Worm (Caenorhabditis elegans): ENCODE measurements around the gene dsc-4.

dsc-4 gene

DNA sequence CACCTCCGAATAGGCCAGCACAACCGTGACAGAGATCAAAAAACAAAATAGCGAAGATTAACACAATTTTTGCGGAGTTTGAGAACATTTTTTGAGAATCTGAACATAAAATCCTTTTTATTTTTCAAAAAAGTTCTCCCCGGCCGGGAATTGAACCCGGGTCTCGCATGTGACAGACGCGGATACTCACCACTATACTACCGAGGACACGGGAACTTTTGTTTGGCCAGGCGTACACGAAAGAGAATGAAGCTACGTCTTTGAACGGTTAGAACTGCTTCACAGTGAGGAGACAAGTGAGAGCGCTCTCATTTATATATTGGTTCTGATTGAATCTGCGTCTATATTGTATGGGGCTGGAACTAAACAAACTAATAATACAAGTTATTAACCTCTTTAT lies 2.2 kb upstream of the dsc-4 start, which contains the start of gene grl-26 (continued):
- TF ChIP-seq lsy-2 (tag; optimal IDR thresholded peaks at IDR 0.05), result no peak
- peak; percentile 33 for TF ChIP-seq C34F6.9 (tag; optimal IDR thresholded peaks at IDR 0.05)
- TF ChIP-seq gmeb-1 (tag; optimal IDR thresholded peaks at IDR 0.05), result peak; percentile 29
- TF ChIP-seq nhr-129 (tag; optimal IDR thresholded peaks at IDR 0.05), result peak; percentile 60
- no peak for TF ChIP-seq elt-1 (tag; optimal IDR thresholded peaks at IDR 0.05)
- no peak for TF ChIP-seq alr-1 (tag; optimal IDR thresholded peaks at IDR 0.05)
- no peak for TF ChIP-seq R02D3.7 (tag; optimal IDR thresholded peaks at IDR 0.05)
- TF ChIP-seq ztf-4 (tag; optimal IDR thresholded peaks at IDR 0.05), result no peak
- TF ChIP-seq nhr-6 (tag; optimal IDR thresholded peaks at IDR 0.05), result no peak
- peak; percentile 55 for TF ChIP-seq unc-55 (GFP tag; optimal IDR thresholded peaks at IDR 0.05)
- TF ChIP-seq ceh-82 (tag; optimal IDR thresholded peaks at IDR 0.05), result no peak
- no peak for TF ChIP-seq mbf-1 (tag; optimal IDR thresholded peaks at IDR 0.05)
- TF ChIP-seq nhr-23 (tag; optimal IDR thresholded peaks at IDR 0.05), result no peak
- no peak for TF ChIP-seq sem-4 (tag; optimal IDR thresholded peaks at IDR 0.05)
- TF ChIP-seq skn-1 (tag; optimal IDR thresholded peaks at IDR 0.05), result no peak
- peak; percentile 45 for TF ChIP-seq fos-1 (tag; optimal IDR thresholded peaks at IDR 0.05)
- no peak for TF ChIP-seq ZK546.5 (tag; optimal IDR thresholded peaks at IDR 0.05)
- no peak for TF ChIP-seq nhr-12 (tag; optimal IDR thresholded peaks at IDR 0.05)
- TF ChIP-seq nhr-10 (tag; optimal IDR thresholded peaks at IDR 0.05), result no peak
- no peak for TF ChIP-seq blmp-1 (tag; optimal IDR thresholded peaks at IDR 0.05; ENCODE audit: insufficient read depth)
- no peak for TF ChIP-seq mab-5 (tag; optimal IDR thresholded peaks at IDR 0.05)

DNA sequence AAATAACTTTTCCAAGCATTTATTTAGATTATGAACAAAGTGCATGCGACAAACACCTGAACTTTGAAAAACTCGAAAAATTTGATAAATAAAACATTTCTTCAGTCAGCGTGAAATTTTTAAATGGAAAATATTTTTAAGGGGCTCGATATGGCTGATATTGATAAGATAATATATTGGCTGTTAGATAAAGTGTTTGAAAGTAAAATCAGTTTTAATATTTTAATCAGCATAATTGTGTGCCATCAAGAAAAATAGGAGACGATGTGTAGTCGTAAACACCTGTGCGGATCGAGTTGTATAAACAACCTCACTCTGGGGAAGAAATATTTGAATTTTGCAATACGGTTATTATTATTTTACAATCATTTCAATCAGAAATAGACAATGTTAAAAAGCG lies 690 bp downstream of the dsc-4 start:
- TF ChIP-seq lsy-2 (tag; optimal IDR thresholded peaks at IDR 0.05) (no peak), ZK546.5 (tag; optimal IDR thresholded peaks at IDR 0.05) (no peak), unc-62 (GFP tag; optimal IDR thresholded peaks at IDR 0.05) (no peak), nhr-12 (tag; optimal IDR thresholded peaks at IDR 0.05) (no peak), lin-13 (GFP tag; optimal IDR thresholded peaks at IDR 0.05) (no peak), aly-2 (tag; optimal IDR thresholded peaks at IDR 0.05) (no peak), egl-27 (tag; optimal IDR thresholded peaks at IDR 0.05) (no peak), skn-1 (tag; optimal IDR thresholded peaks at IDR 0.05) (no peak), crh-2 (tag; optimal IDR thresholded peaks at IDR 0.05) (no peak), unc-55 (GFP tag; optimal IDR thresholded peaks at IDR 0.05) (no peak), mbf-1 (tag; optimal IDR thresholded peaks at IDR 0.05) (no peak), unc-39 (tag; optimal IDR thresholded peaks at IDR 0.05) (no peak), alr-1 (tag; optimal IDR thresholded peaks at IDR 0.05) (no peak), sem-4 (tag; optimal IDR thresholded peaks at IDR 0.05) (no peak), lin-11 (tag; optimal IDR thresholded peaks at IDR 0.05) (no peak), ceh-82 (tag; optimal IDR thresholded peaks at IDR 0.05) (no peak), nhr-6 (tag; optimal IDR thresholded peaks at IDR 0.05) (no peak), sma-3 (GFP tag; optimal IDR thresholded peaks at IDR 0.05) (no peak), blmp-1 (tag; optimal IDR thresholded peaks at IDR 0.05; ENCODE audit: insufficient read depth) (no peak)

DNA sequence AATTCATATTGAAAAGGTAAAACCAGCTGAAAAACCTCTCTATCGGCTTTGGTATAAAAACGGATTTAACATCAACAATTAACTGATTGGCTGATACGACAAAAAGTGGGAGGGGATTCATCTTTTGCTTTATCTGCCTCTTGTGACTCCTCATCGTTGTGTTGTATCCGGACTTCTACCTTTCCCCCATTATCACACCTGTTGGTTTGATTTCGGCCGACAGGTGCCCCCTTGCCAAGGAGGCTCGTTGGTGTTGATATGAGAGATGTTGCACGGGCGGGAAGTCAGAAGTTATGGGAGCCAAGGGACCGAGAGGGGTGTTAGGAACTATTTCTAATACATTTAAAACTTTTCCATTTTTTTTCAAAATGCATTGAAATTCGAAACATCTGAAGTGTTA lies 5.9 kb downstream of the dsc-4 start:
- TF ChIP-seq elt-3 (tag; optimal IDR thresholded peaks at IDR 0.05), result no peak
- no peak for TF ChIP-seq ceh-82 (tag; optimal IDR thresholded peaks at IDR 0.05)
- no peak for TF ChIP-seq mab-5 (tag; optimal IDR thresholded peaks at IDR 0.05)
- no peak for TF ChIP-seq lin-39 (tag; optimal IDR thresholded peaks at IDR 0.05)
- TF ChIP-seq sem-4 (tag; optimal IDR thresholded peaks at IDR 0.05), result no peak
- no peak for TF ChIP-seq nhr-77 (tag; optimal IDR thresholded peaks at IDR 0.05)
- no peak for TF ChIP-seq peb-1 (tag; optimal IDR thresholded peaks at IDR 0.05)
- no peak for TF ChIP-seq elt-1 (tag; optimal IDR thresholded peaks at IDR 0.05)
- TF ChIP-seq dmd-4 (tag; optimal IDR thresholded peaks at IDR 0.05), result no peak
- TF ChIP-seq aly-2 (tag; optimal IDR thresholded peaks at IDR 0.05), result no peak
- no peak for TF ChIP-seq sma-9 (GFP tag; optimal IDR thresholded peaks at IDR 0.05)
- no peak for TF ChIP-seq sma-9 (tag; optimal IDR thresholded peaks at IDR 0.05)
- no peak for TF ChIP-seq ztf-4 (tag; optimal IDR thresholded peaks at IDR 0.05)

ce11 chrIV:313615-314014 lies 6.7 kb downstream of the dsc-4 start, which contains the start of gene snai-1:
Gene snai-1 (minus strand): TSS chrIV:313715.
- no peak for TF ChIP-seq nhr-6 (tag; optimal IDR thresholded peaks at IDR 0.05)
- TF ChIP-seq sem-4 (tag; optimal IDR thresholded peaks at IDR 0.05), result no peak
- TF ChIP-seq sma-9 (GFP tag; optimal IDR thresholded peaks at IDR 0.05), result no peak
- no peak for TF ChIP-seq sma-9 (tag; optimal IDR thresholded peaks at IDR 0.05)
- no peak for TF ChIP-seq Y55F3AM.14 (GFP tag; optimal IDR thresholded peaks at IDR 0.05)
- TF ChIP-seq lin-13 (GFP tag; optimal IDR thresholded peaks at IDR 0.05), result no peak
- TF ChIP-seq ztf-1 (GFP tag; conservative IDR thresholded peaks at IDR 0.05), result no peak
- TF ChIP-seq nhr-10 (tag; optimal IDR thresholded peaks at IDR 0.05), result no peak
- no peak for TF ChIP-seq zag-1 (tag; optimal IDR thresholded peaks at IDR 0.05)
- TF ChIP-seq R02D3.7 (tag; optimal IDR thresholded peaks at IDR 0.05), result no peak
- no peak for TF ChIP-seq alr-1 (tag; optimal IDR thresholded peaks at IDR 0.05)
- no peak for TF ChIP-seq gmeb-1 (tag; optimal IDR thresholded peaks at IDR 0.05)
- TF ChIP-seq ZK546.5 (tag; optimal IDR thresholded peaks at IDR 0.05), result no peak
- TF ChIP-seq nhr-129 (tag; optimal IDR thresholded peaks at IDR 0.05), result no peak
- TF ChIP-seq dmd-4 (tag; optimal IDR thresholded peaks at IDR 0.05), result no peak
- TF ChIP-seq skn-1 (tag; optimal IDR thresholded peaks at IDR 0.05), result no peak
- TF ChIP-seq elt-1 (tag; optimal IDR thresholded peaks at IDR 0.05), result no peak
